Worm (Caenorhabditis elegans) whole organism, early embryonic: ENCODE measurements around the gene idhg-1.

Source experiments
- B0310.2 ChIP-seq: sonication (generic microtip); optimal IDR thresholded peaks from 2 replicates; lab custom pipeline; 2016; ENCODE audit warnings: mild to moderate bottlenecking, missing genetic modification characterization, missing compliant biosample characterization
- ama-1 ChIP-seq: fragments of 150-350 bp; optimal IDR thresholded peaks from 2 replicates; lab custom pipeline; 2014
- hmg-4 ChIP-seq: fragments of 200-800 bp; sonication (Bioruptor generic); optimal IDR thresholded peaks from 2 replicates; lab custom pipeline; 2018; ENCODE audit warnings: mild to moderate bottlenecking, missing genetic modification characterization, missing compliant biosample characterization
- pes-1 ChIP-seq: fragments of 200-800 bp; sonication (Bioruptor generic); IDR thresholded peaks from 2 replicates; pipeline ENCODE4 v1.3.6; 2022; ENCODE audit warnings: missing genetic modification reagents, missing genetic modification characterization, missing compliant biosample characterization
- sea-1 ChIP-seq: fragments of 200-800 bp; sonication (Bioruptor generic); conservative IDR thresholded peaks from 2 replicates; pipeline ENCODE4 v1.3.6; 2022; ENCODE audit warnings: missing genetic modification characterization, missing compliant biosample characterization
- tbx-11 ChIP-seq: fragments of 200-800 bp; sonication (Bioruptor generic); IDR thresholded peaks from 2 replicates; pipeline ENCODE4 v1.3.6; 2022; ENCODE audit warnings: missing genetic modification characterization, missing compliant biosample characterization
- tra-4 ChIP-seq: sonication (generic microtip); optimal IDR thresholded peaks from 2 replicates; lab custom pipeline; 2017; ENCODE audit warnings: missing genetic modification characterization, missing compliant biosample characterization

DNA sequence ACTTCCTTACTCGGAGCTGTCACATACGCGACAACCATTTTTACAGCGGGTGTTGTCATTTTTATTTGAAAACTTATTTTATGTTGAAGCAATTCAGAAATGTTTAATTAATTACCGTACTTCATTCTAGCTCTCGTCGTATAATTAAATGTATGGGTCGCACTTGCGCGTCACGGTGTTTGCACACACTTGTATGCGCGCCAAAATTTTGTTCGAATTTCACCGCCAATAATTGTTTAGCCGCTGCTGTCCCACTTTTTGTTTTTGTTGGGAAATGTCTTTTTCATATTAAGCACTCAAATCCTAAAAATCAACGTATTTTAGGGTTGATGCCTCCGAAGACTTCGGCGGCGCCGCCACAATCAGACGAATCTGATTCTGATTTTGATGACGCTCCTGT lies 18.6 kb downstream of the idhg-1 start, which contains the start of the genes F35G12.7 and smc-4:
- no peak for TF ChIP-seq B0310.2
- TF ChIP-seq ama-1, result no peak
- TF ChIP-seq pes-1 (GFP tag; lab: Robert Waterston, UW), result no peak
- no peak for TF ChIP-seq sea-1
- TF ChIP-seq hmg-4 (GFP tag; lab: Kevin White, UChicago), result peak; percentile 26
- TF ChIP-seq tbx-11 (GFP tag; lab: Robert Waterston, UW), result no peak
- TF ChIP-seq tra-4, result no peak
